Worm (Caenorhabditis elegans) whole organism, late embryonic: ENCODE measurements around the gene nlp-41.

Source experiments
- C08G9.2 ChIP-seq: sonication (generic microtip); optimal IDR thresholded peaks from 2 replicates; lab custom pipeline; 2016; ENCODE audit warnings: mild to moderate bottlenecking, missing genetic modification characterization, moderate library complexity, missing compliant biosample characterization
- C38D4.7 ChIP-seq: fragments of 200-800 bp; sonication (Bioruptor generic); optimal IDR thresholded peaks from 2 replicates; lab custom pipeline; 2018; ENCODE audit warnings: mild to moderate bottlenecking, missing genetic modification characterization, moderate library complexity, missing compliant biosample characterization
- K02D7.2 ChIP-seq: sonication (generic microtip); optimal IDR thresholded peaks from 2 replicates; lab custom pipeline; 2017; ENCODE audit warnings: mild to moderate bottlenecking, missing genetic modification characterization, missing compliant biosample characterization
- ceh-18 ChIP-seq: sonication (generic microtip); optimal IDR thresholded peaks from 2 replicates; lab custom pipeline; 2016; ENCODE audit warnings: missing genetic modification characterization, missing compliant biosample characterization
- ceh-22 ChIP-seq: sonication (generic microtip); optimal IDR thresholded peaks from 2 replicates; lab custom pipeline; 2017; ENCODE audit warnings: missing biosample characterization, missing genetic modification characterization
- ceh-24 ChIP-seq: sonication (generic microtip); optimal IDR thresholded peaks from 2 replicates; lab custom pipeline; 2016; ENCODE audit warnings: mild to moderate bottlenecking, missing genetic modification characterization, missing compliant biosample characterization
- ceh-31 ChIP-seq: sonication (generic microtip); optimal IDR thresholded peaks from 2 replicates; lab custom pipeline; 2016; ENCODE audit warnings: missing genetic modification characterization, missing compliant biosample characterization
- ceh-45 ChIP-seq: fragments of 200-800 bp; sonication (Bioruptor generic); IDR thresholded peaks from 2 replicates; pipeline ENCODE4 v1.3.6; 2022; ENCODE audit warnings: missing genetic modification reagents, missing genetic modification characterization, missing compliant biosample characterization
- ceh-6 ChIP-seq: fragments of 200-800 bp; sonication (Bioruptor generic); optimal IDR thresholded peaks from 2 replicates; lab custom pipeline; 2018; ENCODE audit warnings: mild to moderate bottlenecking, missing genetic modification characterization, missing compliant biosample characterization
- dve-1 ChIP-seq: sonication (generic microtip); optimal IDR thresholded peaks from 2 replicates; lab custom pipeline; 2017; ENCODE audit warnings: antibody characterized with exemption, mild to moderate bottlenecking, missing genetic modification characterization, missing compliant biosample characterization
- elt-2 ChIP-seq: sonication (generic microtip); optimal IDR thresholded peaks from 2 replicates; lab custom pipeline; 2016; ENCODE audit warnings: missing genetic modification reagents, missing genetic modification characterization, missing compliant biosample characterization
- elt-4 ChIP-seq: sonication (generic microtip); optimal IDR thresholded peaks from 2 replicates; lab custom pipeline; 2016; ENCODE audit warnings: missing genetic modification characterization, missing compliant biosample characterization
- fax-1 ChIP-seq: sonication (generic microtip); optimal IDR thresholded peaks from 2 replicates; lab custom pipeline; 2016; ENCODE audit warnings: missing genotype, missing genetic modification characterization, missing compliant biosample characterization
- fkh-10 ChIP-seq: fragments of 150-350 bp; optimal IDR thresholded peaks from 2 replicates; lab custom pipeline; 2014; ENCODE audit warnings: missing biosample characterization, missing genetic modification reagents, missing genetic modification characterization
- fkh-6 ChIP-seq: sonication (generic microtip); optimal IDR thresholded peaks from 2 replicates; lab custom pipeline; 2016; ENCODE audit warnings: missing genetic modification characterization, missing compliant biosample characterization
- hlh-30 ChIP-seq: sonication (generic microtip); optimal IDR thresholded peaks from 2 replicates; lab custom pipeline; 2017; ENCODE audit warnings: antibody characterized with exemption, missing genetic modification characterization, missing compliant biosample characterization; ENCODE audit not compliant: insufficient read depth
- hlh-8 ChIP-seq: sonication (generic microtip); optimal IDR thresholded peaks from 2 replicates; lab custom pipeline; 2016; ENCODE audit warnings: missing genotype, missing genetic modification characterization, missing compliant biosample characterization
- lim-6 ChIP-seq: sonication (generic microtip); optimal IDR thresholded peaks from 2 replicates; lab custom pipeline; 2016; ENCODE audit warnings: missing genetic modification characterization, missing compliant biosample characterization
- madf-2 ChIP-seq: sonication (generic microtip); optimal IDR thresholded peaks from 2 replicates; lab custom pipeline; 2017; ENCODE audit warnings: missing genetic modification characterization, missing compliant biosample characterization
- nfya-1 ChIP-seq: sonication (generic microtip); optimal IDR thresholded peaks from 2 replicates; lab custom pipeline; 2017; ENCODE audit warnings: missing genetic modification characterization, mild to moderate bottlenecking, missing compliant biosample characterization, antibody characterized with exemption, moderate library complexity
- nhr-11 ChIP-seq: fragments of 150-350 bp; optimal IDR thresholded peaks from 2 replicates; lab custom pipeline; 2014; ENCODE audit warnings: missing biosample characterization, missing genetic modification characterization
- npax-4 ChIP-seq: sonication (generic microtip); optimal IDR thresholded peaks from 2 replicates; lab custom pipeline; 2016; ENCODE audit warnings: missing genetic modification characterization, missing compliant biosample characterization
- odd-2 ChIP-seq: sonication (generic microtip); optimal IDR thresholded peaks from 2 replicates; lab custom pipeline; 2017; ENCODE audit warnings: antibody characterized with exemption, mild to moderate bottlenecking, missing genetic modification characterization, missing compliant biosample characterization
- pat-9 ChIP-seq: fragments of 200-800 bp; sonication (Bioruptor generic); optimal IDR thresholded peaks from 2 replicates; lab custom pipeline; 2018; ENCODE audit warnings: mild to moderate bottlenecking, missing genetic modification characterization, moderate library complexity, missing compliant biosample characterization
- pax-1 ChIP-seq: fragments of 150-350 bp; optimal IDR thresholded peaks from 2 replicates; lab custom pipeline; 2014; ENCODE audit warnings: missing biosample characterization, missing genetic modification characterization
- pha-2 ChIP-seq: sonication (generic microtip); optimal IDR thresholded peaks from 2 replicates; lab custom pipeline; 2017; ENCODE audit warnings: mild to moderate bottlenecking, missing genetic modification characterization, missing compliant biosample characterization
- pha-4 ChIP-seq: fragments of 150-350 bp; optimal IDR thresholded peaks from 2 replicates; lab custom pipeline; 2018; ENCODE audit warnings: missing biosample characterization, missing genetic modification reagents, missing genetic modification characterization
- pros-1 ChIP-seq: fragments of 150-350 bp; optimal IDR thresholded peaks from 2 replicates; lab custom pipeline; 2014; ENCODE audit warnings: missing biosample characterization, missing genetic modification reagents, missing genetic modification characterization
- rnt-1 ChIP-seq: sonication (generic microtip); optimal IDR thresholded peaks from 2 replicates; lab custom pipeline; 2016; ENCODE audit warnings: missing genetic modification characterization, missing compliant biosample characterization
- sdc-2 ChIP-seq: sonication (generic microtip); optimal IDR thresholded peaks from 2 replicates; lab custom pipeline; 2016; ENCODE audit warnings: missing genotype, missing genetic modification characterization, missing compliant biosample characterization
- ttx-3 ChIP-seq: sonication (generic microtip); optimal IDR thresholded peaks from 2 replicates; lab custom pipeline; 2016; ENCODE audit warnings: missing genetic modification reagents, missing genetic modification characterization, missing compliant biosample characterization
- unc-42 ChIP-seq: sonication (generic microtip); optimal IDR thresholded peaks from 2 replicates; lab custom pipeline; 2016; ENCODE audit warnings: missing genotype, missing genetic modification characterization, missing compliant biosample characterization
- unc-55 ChIP-seq: sonication (generic microtip); optimal IDR thresholded peaks from 2 replicates; lab custom pipeline; 2017; ENCODE audit warnings: missing biosample characterization, missing genetic modification reagents, missing genetic modification characterization
- unc-86 ChIP-seq: sonication (generic microtip); optimal IDR thresholded peaks from 2 replicates; lab custom pipeline; 2016; ENCODE audit warnings: missing genetic modification characterization, missing compliant biosample characterization

Gene nlp-41

ce11 chrII:14523070-14523572 is 27.6 kb upstream of the nlp-41 start, which contains the start of gene btb-20:
TSS of gene btb-20 (minus strand) at chrII:14523522.
- TF ChIP-seq hlh-8 (tag; lab: Kevin White, UChicago) (no peak), ceh-22 (tag; lab: Kevin White, UChicago) (no peak), elt-4 (tag; lab: Kevin White, UChicago) (no peak), nhr-11 (no peak), npax-4 (no peak), lim-6 (no peak), sdc-2 (tag; lab: Kevin White, UChicago) (no peak), ceh-18 (tag; lab: Kevin White, UChicago) (no peak), fkh-10 (no peak), ceh-24 (tag; lab: Kevin White, UChicago) (no peak), K02D7.2 (tag; lab: Kevin White, UChicago) (no peak), rnt-1 (tag; lab: Kevin White, UChicago) (no peak), ceh-45 (GFP tag; lab: Robert Waterston, UW) (no peak), pat-9 (no peak), dve-1 (tag; lab: Kevin White, UChicago) (no peak), fkh-6 (tag; lab: Kevin White, UChicago) (no peak), ttx-3 (tag; lab: Kevin White, UChicago) (no peak)

DNA sequence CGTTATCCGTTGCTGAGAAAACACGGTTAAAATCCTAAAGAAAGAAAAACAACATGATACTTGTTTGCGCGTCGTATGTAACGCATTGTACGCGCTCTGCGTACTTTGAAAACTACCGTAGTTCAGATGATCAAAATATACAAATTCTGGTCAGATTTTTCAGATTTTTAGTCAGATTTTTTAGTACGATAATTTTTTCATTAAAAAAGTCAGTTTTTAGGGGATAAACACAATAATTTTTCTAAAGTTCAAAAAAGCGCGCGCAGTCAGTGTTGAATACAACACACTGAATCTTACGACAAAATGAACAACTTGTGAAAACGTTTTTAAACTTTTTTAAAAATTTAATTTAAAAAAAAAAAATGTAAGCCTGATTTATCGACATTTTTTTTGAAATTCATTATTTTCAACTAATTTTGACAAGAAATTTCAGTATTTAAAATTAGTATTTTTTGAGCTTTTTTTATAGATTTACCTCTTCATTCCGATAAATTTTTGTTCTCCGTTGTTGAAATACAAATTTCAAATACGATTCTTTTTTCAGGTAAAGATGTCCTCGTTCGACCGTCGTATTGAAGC is 27.0 kb upstream of the nlp-41 start, which contains the start of gene pot-2:
TSS of gene pot-2 (plus strand) at position 529 of the 579 bp plus-strand sequence.
- TF ChIP-seq pros-1 (tag; lab: Kevin White, UChicago) (no peak), odd-2 (no peak), madf-2 (tag; lab: Kevin White, UChicago) (no peak), pha-2 (tag; lab: Kevin White, UChicago) (no peak)

- TF ChIP-seq pha-4 (tag; lab: Kevin White, UChicago): no peak
- no peak for TF ChIP-seq nhr-11
- no peak for TF ChIP-seq ceh-6 (GFP tag; lab: Kevin White, UChicago)
- no peak for TF ChIP-seq pax-1 (tag; lab: Kevin White, UChicago)
- no peak for TF ChIP-seq fax-1 (tag; lab: Kevin White, UChicago)
- no peak for TF ChIP-seq hlh-30 (tag; lab: Kevin White, UChicago)
- no peak for TF ChIP-seq npax-4
- TF ChIP-seq C08G9.2 (tag; lab: Kevin White, UChicago): no peak
- no peak for TF ChIP-seq C38D4.7 (GFP tag; lab: Kevin White, UChicago)
- no peak for TF ChIP-seq ttx-3 (tag; lab: Kevin White, UChicago)
- no peak for TF ChIP-seq unc-86 (tag; lab: Kevin White, UChicago)
- no peak for TF ChIP-seq unc-55 (GFP tag; lab: Kevin White, UChicago)
- no peak for TF ChIP-seq ceh-31 (tag; lab: Kevin White, UChicago)
- TF ChIP-seq pat-9: no peak
- TF ChIP-seq elt-2 (tag; lab: Kevin White, UChicago): no peak
- no peak for TF ChIP-seq ceh-18 (tag; lab: Kevin White, UChicago)
- no peak for TF ChIP-seq nfya-1 (tag; lab: Kevin White, UChicago)
Observed at ce11 chrII:14525013-14525412, 25.7 kb upstream of the nlp-41 start, which contains the start of gene F57C2.4. TSS of gene F57C2.4 (plus strand) at chrII:14525313.

DNA sequence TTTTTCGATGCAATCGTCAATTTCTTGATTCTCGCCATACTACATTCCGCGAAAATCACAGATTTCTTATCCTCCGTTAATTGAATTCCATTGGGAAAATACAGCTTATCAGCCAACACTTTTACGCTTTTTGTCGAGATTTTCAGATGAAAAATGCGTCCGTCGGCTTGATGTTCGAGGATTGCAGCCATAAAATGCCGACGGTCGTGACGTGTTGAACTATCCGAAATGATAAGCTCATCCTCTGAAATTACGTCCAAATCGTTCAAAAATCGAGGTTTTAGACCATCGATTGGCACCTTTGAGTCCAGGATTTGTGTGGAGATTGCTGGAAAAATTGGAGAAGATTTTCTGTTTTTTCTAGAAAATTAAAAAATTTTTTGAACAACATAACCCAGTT is 23.6 kb upstream of the nlp-41 start:
- TF ChIP-seq unc-42: no peak
- TF ChIP-seq odd-2: no peak
- TF ChIP-seq C38D4.7 (GFP tag; lab: Kevin White, UChicago): no peak
- TF ChIP-seq, all 69 proteins: peak for 0
